Fruit fly (Drosophila melanogaster): ENCODE measurements around the gene Cortactin.

DNA sequence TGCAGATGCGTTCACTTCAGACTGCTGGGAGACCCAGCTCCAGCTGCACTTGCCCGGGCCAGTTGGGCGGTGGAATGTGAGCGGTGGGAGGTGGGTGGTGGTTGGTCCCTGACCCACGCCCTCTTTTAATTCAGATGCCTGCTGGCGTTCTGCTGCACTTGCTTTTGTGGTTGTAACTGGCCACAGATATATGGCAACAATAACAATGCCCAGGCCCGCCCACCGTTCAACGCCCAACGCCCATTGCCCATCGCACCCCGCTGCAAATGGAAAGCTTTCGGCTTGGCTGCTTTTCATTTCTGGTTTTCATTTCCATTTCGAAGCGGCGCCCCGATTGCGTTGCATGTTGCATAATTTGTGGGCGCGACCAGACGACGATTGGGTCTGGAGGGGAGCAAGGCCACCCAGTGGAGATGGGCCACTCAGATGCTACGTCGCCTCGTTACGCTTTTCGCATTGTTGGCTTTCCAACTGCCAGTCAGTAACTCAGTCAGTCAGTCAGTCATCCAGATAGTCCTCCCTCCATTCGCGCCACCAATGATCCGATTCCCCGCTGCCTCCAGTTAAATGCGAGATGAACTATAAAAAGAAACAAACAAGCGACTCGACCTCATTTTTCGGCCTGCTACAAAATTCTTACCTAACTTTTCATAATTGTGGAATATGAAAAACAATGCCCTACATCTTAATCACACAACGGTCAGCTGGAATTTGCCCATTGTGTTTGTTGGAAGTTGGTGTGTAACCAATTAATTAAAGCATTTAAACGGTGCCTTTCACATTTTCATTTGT, 26.2 kb upstream of the Cortactin start:
- TF ChIP-seq usp (GFP tag; optimal IDR thresholded peaks at IDR 0.05) (no peak), CG8478 (optimal IDR thresholded peaks at IDR 0.05) (no peak), psq (optimal IDR thresholded peaks at IDR 0.05) (no peak), pan (optimal IDR thresholded peaks at IDR 0.05) (no peak), EcR (GFP tag; optimal IDR thresholded peaks at IDR 0.05) (no peak)

Measured in whole organism.